Fruit fly (Drosophila melanogaster): ENCODE results near the gene Gs1.

The Gs1 gene

dm6 chr2L:131466-132270 is at the start of gene Gs1 (continued):
- TF ChIP-seq HmgZ (tag; optimal IDR thresholded peaks at IDR 0.05), result peak; percentile 81
- TF ChIP-seq CG10366 (GFP tag; IDR thresholded peaks at IDR 0.05), result no peak
- 0 out of 3 replicates have a peak, but pooled peaks have one; percentile 45 for TF ChIP-seq Opbp (GFP tag; IDR thresholded peaks at IDR 0.05; ENCODE audit: partially characterized antibody)
- TF ChIP-seq CG6272 (GFP tag; IDR thresholded peaks at IDR 0.05), result no peak
- TF ChIP-seq sob (GFP tag; IDR thresholded peaks at IDR 0.05), result peak; percentile 70
- TF ChIP-seq CG15479 (GFP tag; optimal IDR thresholded peaks at IDR 0.05), result no peak
- TF ChIP-seq BtbVII (GFP tag; optimal IDR thresholded peaks at IDR 0.05), result peak; percentile 74
- TF ChIP-seq lbe (GFP tag; optimal IDR thresholded peaks at IDR 0.05), result peak; percentile 0
- peak; percentile 57 for TF ChIP-seq salm (tag; optimal IDR thresholded peaks at IDR 0.05)
- peak; percentile 71 for TF ChIP-seq CG18599 (GFP tag; optimal IDR thresholded peaks at IDR 0.05)
- TF ChIP-seq lab (GFP tag; optimal IDR thresholded peaks at IDR 0.05), result peak; percentile 81
- peak; percentile 79 for TF ChIP-seq Adf1 (GFP tag; IDR thresholded peaks at IDR 0.05)
- TF ChIP-seq stc (GFP tag; IDR thresholded peaks at IDR 0.05), result 0 out of 2 replicates have a peak, but pooled peaks have one; percentile 18
- peak; percentile 59 for TF ChIP-seq sens (GFP tag)
- TF ChIP-seq Lhr (GFP tag; optimal IDR thresholded peaks at IDR 0.05), result no peak
- TF ChIP-seq H2.0 (GFP tag; IDR thresholded peaks at IDR 0.05), result no peak
- TF ChIP-seq crol (GFP tag; IDR thresholded peaks at IDR 0.05), result peak; percentile 32; the same call in 1 of the 2 replicates
- no peak for TF ChIP-seq CG15011 (GFP tag; optimal IDR thresholded peaks at IDR 0.05)
- TF ChIP-seq CG11723 (GFP tag; optimal IDR thresholded peaks at IDR 0.05), result peak; percentile 27
- peak in 1 of 2 experiments; percentile 72 for TF ChIP-seq Eip74EF (GFP tag; optimal IDR thresholded peaks at IDR 0.05)
- TF ChIP-seq dan (GFP tag; IDR thresholded peaks at IDR 0.05), result no peak
- peak; percentile 90 for TF ChIP-seq Med (GFP tag)
- TF ChIP-seq HLH54F (GFP tag; optimal IDR thresholded peaks at IDR 0.05), result no peak
- peak; percentile 61 for TF ChIP-seq cwo (GFP tag; optimal IDR thresholded peaks at IDR 0.05)
- TF ChIP-seq sna (GFP tag; IDR thresholded peaks at IDR 0.05; ENCODE audit: partially characterized antibody), result 0 out of 2 replicates have a peak, but pooled peaks have one; percentile 53
- TF ChIP-seq CG3995 (GFP tag; optimal IDR thresholded peaks at IDR 0.05), result no peak
- peak; percentile 49 for TF ChIP-seq MESR4 (GFP tag; optimal IDR thresholded peaks at IDR 0.05)
- peak; percentile 22 for TF ChIP-seq exex (tag; optimal IDR thresholded peaks at IDR 0.05)
- TF ChIP-seq CG12219 (GFP tag; optimal IDR thresholded peaks at IDR 0.05), result peak; percentile 34
- peak; percentile 59; the same call in 1 of the 2 replicates for TF ChIP-seq vvl (GFP tag; IDR thresholded peaks at IDR 0.05)
- no peak for TF ChIP-seq insv (GFP tag; optimal IDR thresholded peaks at IDR 0.05)
- peak; percentile 66 for TF ChIP-seq CG13296 (GFP tag; optimal IDR thresholded peaks at IDR 0.05)
- TF ChIP-seq Hey (tag; optimal IDR thresholded peaks at IDR 0.05), result peak; percentile 46
- TF ChIP-seq cg (GFP tag; optimal IDR thresholded peaks at IDR 0.05), result no peak
- peak; percentile 95; the same call in 3 of the 4 replicates for TF ChIP-seq chinmo (GFP tag; IDR thresholded peaks at IDR 0.05; ENCODE audit: partially characterized antibody)
- peak; percentile 39 for TF ChIP-seq gcm (GFP tag; optimal IDR thresholded peaks at IDR 0.05)
- peak; percentile 90 for TF ChIP-seq chm (GFP tag; IDR thresholded peaks at IDR 0.05)
- TF ChIP-seq CG15269 (tag; optimal IDR thresholded peaks at IDR 0.05), result peak; percentile 18
- no peak for TF ChIP-seq CG8765 (GFP tag; IDR thresholded peaks at IDR 0.05)
- peak; percentile 57 for TF ChIP-seq pros (GFP tag; optimal IDR thresholded peaks at IDR 0.05)
- peak; percentile 52 for TF ChIP-seq Vsx1 (GFP tag; optimal IDR thresholded peaks at IDR 0.05)
- TF ChIP-seq sens-2 (GFP tag; IDR thresholded peaks at IDR 0.05), result peak; percentile 4; the same call in 1 of the 2 replicates
- peak; percentile 66 for TF ChIP-seq sqz (GFP tag; optimal IDR thresholded peaks at IDR 0.05)
- TF ChIP-seq zen2 (GFP tag; IDR thresholded peaks at IDR 0.05; ENCODE audit: partially characterized antibody), result peak; percentile 68; the same call in 2 of the 3 replicates
- TF ChIP-seq CG14860 (GFP tag; IDR thresholded peaks at IDR 0.05; ENCODE audit: partially characterized antibody), result no peak
- peak; percentile 53 for TF ChIP-seq CG12071 (GFP tag; optimal IDR thresholded peaks at IDR 0.05)
- peak; percentile 58 for TF ChIP-seq CG6813 (GFP tag; optimal IDR thresholded peaks at IDR 0.05)

All from whole organism, embryonic.